Fruit fly (Drosophila melanogaster) Kc167 (cell line): ENCODE measurements around the gene Rab35.

Experiments
- Myc ChIP-seq: fragments of >200 bp; optimal IDR thresholded peaks from 2 replicates; lab custom pipeline; 2017; ENCODE audit warnings: missing external identifiers
- h ChIP-seq: fragments of >200 bp; optimal IDR thresholded peaks from 3 replicates; lab custom pipeline; 2018; ENCODE audit warnings: missing external identifiers
- insv ChIP-seq: fragments of >200 bp; optimal IDR thresholded peaks from 3 replicates; lab custom pipeline; 2018; ENCODE audit warnings: missing external identifiers
- psq ChIP-seq: fragments of >200 bp; optimal IDR thresholded peaks from 2 replicates; lab custom pipeline; 2017; ENCODE audit warnings: missing external identifiers
- ttk ChIP-seq: sonication (Bioruptor generic); optimal IDR thresholded peaks from 2 replicates; lab custom pipeline; 2017; ENCODE audit warnings: missing external identifiers

dm6 chrX:20140710-20141109 is 19.0 kb downstream of the Rab35 start, which contains the start of gene CG34332:
- TF ChIP-seq Myc (no peak), psq (no peak), ttk (no peak), h (lab: Kevin White, UChicago) (no peak), insv (no peak)
